Fruit fly (Drosophila melanogaster) whole organism, embryonic: ENCODE measurements around the gene Sam-S.

Source experiments
- B-H2 ChIP-seq: fragments of 200-800 bp; sonication (Bioruptor generic); optimal IDR thresholded peaks from 2 replicates; lab custom pipeline; 2018; ENCODE audit warnings: missing biosample characterization, mild to moderate bottlenecking, missing genetic modification characterization
- CG12391 ChIP-seq: fragments of 200-800 bp; sonication (Bioruptor generic); optimal IDR thresholded peaks from 3 replicates; lab custom pipeline; 2018; ENCODE audit warnings: missing biosample characterization, mild to moderate bottlenecking, missing genetic modification characterization, moderate library complexity
- CG13424 ChIP-seq: fragments of 200-800 bp; sonication (Bioruptor generic); optimal IDR thresholded peaks from 2 replicates; lab custom pipeline; 2019; ENCODE audit warnings: missing biosample characterization, mild to moderate bottlenecking, missing genetic modification characterization, moderate library complexity
- CG13624 ChIP-seq: fragments of 200-800 bp; sonication (Bioruptor generic); optimal IDR thresholded peaks from 2 replicates; lab custom pipeline; 2016; ENCODE audit warnings: missing biosample characterization, missing genetic modification characterization
- CG13775 ChIP-seq: fragments of 200-800 bp; sonication (Bioruptor generic); optimal IDR thresholded peaks from 3 replicates; lab custom pipeline; 2017; ENCODE audit warnings: missing biosample characterization, mild to moderate bottlenecking, missing genetic modification characterization
- CG14441 ChIP-seq: fragments of 200-800 bp; sonication (Bioruptor generic); IDR thresholded peaks from 2 replicates; pipeline ENCODE4 v1.3.6; 2022; ENCODE audit warnings: missing biosample characterization, missing genetic modification characterization
- CG15073 ChIP-seq: fragments of 200-800 bp; sonication (Bioruptor generic); optimal IDR thresholded peaks from 2 replicates; lab custom pipeline; 2016; ENCODE audit warnings: missing biosample characterization, missing genetic modification characterization
- CG15479 ChIP-seq: fragments of 200-800 bp; sonication (Bioruptor generic); optimal IDR thresholded peaks from 3 replicates; lab custom pipeline; 2019; ENCODE audit warnings: missing biosample characterization, mild to moderate bottlenecking, missing genetic modification characterization, moderate library complexity
- CG15514 ChIP-seq: fragments of 200-800 bp; sonication (Bioruptor generic); optimal IDR thresholded peaks from 3 replicates; lab custom pipeline; 2017; ENCODE audit warnings: missing biosample characterization, missing genetic modification characterization, mild to moderate bottlenecking, moderate library complexity, missing genetic modification reagents
- CG17359 ChIP-seq: fragments of 200-800 bp; sonication (Bioruptor generic); optimal IDR thresholded peaks from 3 replicates; lab custom pipeline; 2018; ENCODE audit warnings: missing biosample characterization, mild to moderate bottlenecking, missing genetic modification characterization, moderate library complexity
- CG17612 ChIP-seq: fragments of 200-800 bp; sonication (Bioruptor generic); IDR thresholded peaks from 2 replicates; pipeline ENCODE4 v1.3.6; 2022; ENCODE audit warnings: missing biosample characterization, missing genetic modification characterization
- CG2116 ChIP-seq: fragments of 200-800 bp; sonication (Bioruptor generic); optimal IDR thresholded peaks from 3 replicates; lab custom pipeline; 2018; ENCODE audit warnings: missing biosample characterization, mild to moderate bottlenecking, missing genetic modification characterization
- CG2202 ChIP-seq: fragments of 200-800 bp; sonication (Bioruptor generic); optimal IDR thresholded peaks from 2 replicates; lab custom pipeline; 2018; ENCODE audit warnings: missing biosample characterization, mild to moderate bottlenecking, missing genetic modification characterization
- CG2678 ChIP-seq: fragments of 200-800 bp; sonication (Bioruptor generic); optimal IDR thresholded peaks from 3 replicates; lab custom pipeline; 2019; ENCODE audit warnings: missing biosample characterization, mild to moderate bottlenecking, missing genetic modification characterization, moderate library complexity
- CG33213 ChIP-seq: fragments of 200-800 bp; sonication (Bioruptor generic); optimal IDR thresholded peaks from 3 replicates; lab custom pipeline; 2016; ENCODE audit warnings: missing biosample characterization, missing genetic modification characterization
- CG3726 ChIP-seq: fragments of 200-800 bp; sonication (Bioruptor generic); IDR thresholded peaks from 3 replicates; pipeline ENCODE4, ENCODE4 v1.3.6; 2022; ENCODE audit warnings: missing biosample characterization, missing genetic modification characterization
- CG3838 ChIP-seq: fragments of 200-800 bp; sonication (Bioruptor generic); optimal IDR thresholded peaks from 3 replicates; lab custom pipeline; 2016; ENCODE audit warnings: missing biosample characterization, missing genetic modification characterization
- CG3995 ChIP-seq: fragments of 200-800 bp; sonication (Bioruptor generic); optimal IDR thresholded peaks from 3 replicates; lab custom pipeline; 2016; ENCODE audit warnings: missing biosample characterization, missing genetic modification characterization
- CG6765 ChIP-seq: fragments of 200-800 bp; sonication (Bioruptor generic); optimal IDR thresholded peaks from 3 replicates; lab custom pipeline; 2017; ENCODE audit warnings: missing biosample characterization, mild to moderate bottlenecking, missing genetic modification characterization
- CG7271 ChIP-seq: fragments of 200-800 bp; sonication (Bioruptor generic); optimal IDR thresholded peaks from 2 replicates; lab custom pipeline; 2018; ENCODE audit warnings: missing biosample characterization, mild to moderate bottlenecking, missing genetic modification characterization, moderate library complexity
- CG8388 ChIP-seq: fragments of 200-800 bp; sonication (Bioruptor generic); optimal IDR thresholded peaks from 2 replicates; lab custom pipeline; 2019; ENCODE audit warnings: missing biosample characterization, mild to moderate bottlenecking, missing genetic modification characterization, moderate library complexity
- CG8478 ChIP-seq: fragments of >200 bp; optimal IDR thresholded peaks from 2 replicates; lab custom pipeline; 2018
- CG9797 ChIP-seq: fragments of 200-800 bp; sonication (Bioruptor generic); optimal IDR thresholded peaks from 3 replicates; lab custom pipeline; 2018; ENCODE audit warnings: missing biosample characterization, mild to moderate bottlenecking, missing genetic modification characterization
- CrebB ChIP-seq: fragments of 200-800 bp; sonication (Bioruptor generic); optimal IDR thresholded peaks from 3 replicates; lab custom pipeline; 2018; ENCODE audit warnings: missing biosample characterization, mild to moderate bottlenecking, missing genetic modification characterization
- Gsc ChIP-seq: fragments of 200-800 bp; sonication (Bioruptor generic); IDR thresholded peaks from 2 replicates; pipeline ENCODE4 v1.3.6; 2022; ENCODE audit warnings: missing biosample characterization, missing genetic modification characterization
- HLH3B ChIP-seq: fragments of 200-800 bp; sonication (Bioruptor generic); IDR thresholded peaks from 2 replicates; pipeline ENCODE4 v1.3.6; 2022; ENCODE audit warnings: missing biosample characterization, missing genetic modification characterization
- HmgZ ChIP-seq: fragments of 200-800 bp; sonication (Bioruptor generic); optimal IDR thresholded peaks from 2 replicates; lab custom pipeline; 2018; ENCODE audit warnings: missing biosample characterization, mild to moderate bottlenecking, missing genetic modification characterization
- Hr51 ChIP-seq, 2 experiments: fragments of 200-800 bp; sonication (Bioruptor generic); optimal IDR thresholded peaks; 2 replicates in 1 of 2; 3 replicates in 1 of 2; lab custom pipeline; 2016 to 2018; ENCODE audit warnings: missing biosample characterization in 2 of 2, missing genetic modification characterization in 2 of 2, mild to moderate bottlenecking in 1 of 2, moderate library complexity in 1 of 2
- Lpt ChIP-seq: fragments of >200 bp; optimal IDR thresholded peaks from 2 replicates; lab custom pipeline; 2018; ENCODE audit warnings: missing biosample characterization, missing genetic modification characterization
- Max ChIP-seq: fragments of 200-800 bp; sonication (Bioruptor generic); optimal IDR thresholded peaks from 2 replicates; lab custom pipeline; 2016; ENCODE audit warnings: missing biosample characterization, mild to moderate bottlenecking, missing genetic modification characterization
- Meics ChIP-seq: fragments of 200-800 bp; sonication (Bioruptor generic); optimal IDR thresholded peaks from 2 replicates; lab custom pipeline; 2017; ENCODE audit warnings: missing biosample characterization, mild to moderate bottlenecking, missing genetic modification characterization
- Optix ChIP-seq: fragments of 200-800 bp; sonication (Bioruptor generic); IDR thresholded peaks from 3 replicates; pipeline ENCODE4 v1.3.6; 2022; ENCODE audit warnings: missing biosample characterization, missing genetic modification characterization
- Sry-δ ChIP-seq: fragments of 200-800 bp; sonication (Bioruptor generic); optimal IDR thresholded peaks from 2 replicates; lab custom pipeline; 2016; ENCODE audit warnings: missing biosample characterization, missing genetic modification characterization
- Ssrp ChIP-seq: fragments of 200-800 bp; sonication (Bioruptor generic); optimal IDR thresholded peaks from 2 replicates; lab custom pipeline; 2018; ENCODE audit warnings: missing biosample characterization, mild to moderate bottlenecking, missing genetic modification characterization, moderate library complexity
- cad ChIP-seq: fragments of >200 bp; optimal IDR thresholded peaks from 2 replicates; lab custom pipeline; 2017; ENCODE audit warnings: missing biosample characterization, missing genetic modification characterization
- cato ChIP-seq: fragments of 200-800 bp; sonication (Bioruptor generic); optimal IDR thresholded peaks from 2 replicates; lab custom pipeline; 2016; ENCODE audit warnings: missing biosample characterization, missing genetic modification characterization, borderline replicate concordance
- corto ChIP-seq: fragments of 200-800 bp; sonication (Bioruptor generic); optimal IDR thresholded peaks from 2 replicates; lab custom pipeline; 2016; ENCODE audit warnings: missing biosample characterization, mild to moderate bottlenecking, missing genetic modification characterization, moderate library complexity
- ewg ChIP-seq: fragments of 200-800 bp; sonication (Bioruptor generic); optimal IDR thresholded peaks from 3 replicates; lab custom pipeline; 2017; ENCODE audit warnings: mild to moderate bottlenecking, missing biosample characterization, missing genetic modification reagents, missing genetic modification characterization
- eyg ChIP-seq: fragments of 200-800 bp; sonication (Bioruptor generic); optimal IDR thresholded peaks from 3 replicates; lab custom pipeline; 2016; ENCODE audit warnings: missing biosample characterization, missing genetic modification characterization
- ftz-f1 ChIP-seq: fragments of 200-800 bp; sonication (Bioruptor generic); optimal IDR thresholded peaks from 2 replicates; lab custom pipeline; 2016; ENCODE audit warnings: missing biosample characterization, missing genetic modification characterization
- gro ChIP-seq: fragments of 200-800 bp; sonication (Bioruptor generic); optimal IDR thresholded peaks from 2 replicates; lab custom pipeline; 2016; ENCODE audit warnings: missing biosample characterization, missing genetic modification characterization
- hkb ChIP-seq, 2 experiments: fragments of 200-800 bp in 1 of 2; fragments of >200 bp in 1 of 2; sonication (Bioruptor generic) in 1 of 2; IDR thresholded peaks in 1 of 2; optimal IDR thresholded peaks in 1 of 2; 2 replicates each; pipeline versions ENCODE4 v1.3.6 to Lab custom; 2017 to 2022; ENCODE audit warnings: missing biosample characterization in 1 of 2, missing genetic modification characterization in 1 of 2
- hth ChIP-seq: fragments of >200 bp; optimal IDR thresholded peaks from 2 replicates; lab custom pipeline; 2017; ENCODE audit warnings: inconsistent platforms
- insv ChIP-seq, 2 experiments: fragments of 200-800 bp; sonication (Bioruptor generic); optimal IDR thresholded peaks; 3 replicates each; lab custom pipeline; 2016 to 2018; ENCODE audit warnings: missing biosample characterization in 2 of 2, missing genetic modification characterization in 2 of 2
- pfk ChIP-seq: fragments of 200-800 bp; sonication (Bioruptor generic); optimal IDR thresholded peaks from 2 replicates; lab custom pipeline; 2018; ENCODE audit warnings: missing biosample characterization, mild to moderate bottlenecking, missing genetic modification characterization, moderate library complexity
- trem ChIP-seq: fragments of 200-800 bp; optimal IDR thresholded peaks from 3 replicates; lab custom pipeline; 2019; ENCODE audit warnings: missing biosample characterization, mild to moderate bottlenecking, missing genetic modification characterization, moderate library complexity
- ttk ChIP-seq: fragments of 200-800 bp; sonication (Bioruptor generic); IDR thresholded peaks from 2 replicates; pipeline ENCODE4 v2.1.2; 2022; ENCODE audit warnings: missing biosample characterization, missing genetic modification characterization
- tx ChIP-seq: fragments of 200-800 bp; sonication (Bioruptor generic); optimal IDR thresholded peaks from 2 replicates; lab custom pipeline; 2016; ENCODE audit warnings: missing biosample characterization, missing genetic modification characterization
- usp ChIP-seq: fragments of >200 bp; optimal IDR thresholded peaks from 2 replicates; lab custom pipeline; 2017; ENCODE audit warnings: missing biosample characterization, missing genetic modification characterization
- vnd ChIP-seq: fragments of 200-800 bp; sonication (Bioruptor generic); IDR thresholded peaks from 3 replicates; pipeline ENCODE4 v1.3.6; 2022; ENCODE audit warnings: missing biosample characterization, missing genetic modification characterization; ENCODE audit not compliant: partially characterized antibody

The Sam-S gene

DNA sequence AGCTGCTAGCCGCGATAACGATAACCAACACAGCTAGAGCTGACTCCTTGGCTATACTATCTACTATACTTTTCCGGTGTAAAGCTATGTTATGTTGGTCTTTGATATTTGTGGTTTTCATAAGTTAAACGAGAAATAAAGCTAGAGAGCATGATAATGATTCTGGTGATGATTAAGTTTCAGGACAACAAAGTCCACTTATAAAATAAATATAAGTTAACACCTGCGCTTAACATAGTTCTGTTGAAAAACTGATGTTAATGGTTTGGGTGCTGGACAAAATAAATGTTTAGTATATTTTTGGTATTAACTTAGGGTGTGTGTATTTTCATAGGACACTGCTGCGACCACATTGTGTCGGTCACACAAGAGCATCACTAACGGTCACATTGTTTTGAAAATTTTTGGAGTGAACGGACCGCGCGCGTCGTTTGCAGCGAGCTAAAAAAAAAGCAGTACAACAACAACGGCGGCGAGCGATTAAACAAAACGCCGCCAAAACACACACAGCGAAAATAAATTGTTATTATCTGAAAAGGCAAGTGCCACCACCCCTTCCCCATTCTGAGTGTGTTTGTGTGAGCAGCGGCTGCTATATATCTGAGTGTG, 52.0 kb downstream of the Sam-S start, which contains the start of the genes CG33635 and spen (continued):
- TF ChIP-seq vnd, result no peak
- TF ChIP-seq Optix, result no peak
- peak; percentile 56 for TF ChIP-seq B-H2 (GFP tag; lab: Kevin White, UChicago)
- TF ChIP-seq ttk (GFP tag; lab: Robert Waterston, UW), result no peak
- TF ChIP-seq CG14441 (GFP tag; lab: Robert Waterston, UW), result no peak
- peak; percentile 76 for TF ChIP-seq CG15514 (GFP tag; lab: Kevin White, UChicago)
- TF ChIP-seq usp, result no peak
- peak; percentile 22 for TF ChIP-seq Meics (GFP tag; lab: Kevin White, UChicago)
- TF ChIP-seq HmgZ (tag; lab: Kevin White, UChicago), result peak; percentile 70
- TF ChIP-seq CG3838 (GFP tag; lab: Kevin White, UChicago), result no peak
- TF ChIP-seq CG7271 (tag; lab: Kevin White, UChicago), result peak; percentile 74
- peak; percentile 51 for TF ChIP-seq Sry-δ (GFP tag; lab: Kevin White, UChicago)
- peak; percentile 82 for TF ChIP-seq trem (tag; lab: Kevin White, UChicago)
- TF ChIP-seq hth, result no peak
- TF ChIP-seq hkb (optimal IDR thresholded peaks at IDR 0.05; lab: Kevin White, UChicago), result no peak
- TF ChIP-seq hkb (GFP tag; IDR thresholded peaks at IDR 0.05; lab: Robert Waterston, UW), result no peak
- peak; percentile 63 for TF ChIP-seq CG2116 (GFP tag; lab: Kevin White, UChicago)
- peak; percentile 29 for TF ChIP-seq CG2202 (tag; lab: Kevin White, UChicago)
- peak in 1 of 2 experiments; percentile 23 for TF ChIP-seq Hr51 (GFP tag; optimal IDR thresholded peaks at IDR 0.05; lab: Kevin White, UChicago)
- peak; percentile 57 for TF ChIP-seq CG12391
- TF ChIP-seq Lpt (GFP tag; lab: Kevin White, UChicago), result no peak
- TF ChIP-seq eyg (GFP tag; lab: Kevin White, UChicago), result peak; percentile 25
- TF ChIP-seq insv (GFP tag; optimal IDR thresholded peaks at IDR 0.05; lab: Kevin White, UChicago), result peak in 1 of 2 experiments; percentile 48
- no peak for TF ChIP-seq Gsc (GFP tag; lab: Robert Waterston, UW)
- peak; percentile 36 for TF ChIP-seq Max
- peak; percentile 58 for TF ChIP-seq CrebB (tag; lab: Kevin White, UChicago)
- peak; percentile 51 for TF ChIP-seq pfk (GFP tag; lab: Kevin White, UChicago)
- no peak for TF ChIP-seq CG8388 (GFP tag; lab: Kevin White, UChicago)
- TF ChIP-seq gro (GFP tag; lab: Kevin White, UChicago), result peak; percentile 28
- TF ChIP-seq CG13424, result peak; percentile 9
- TF ChIP-seq cad (GFP tag; lab: Kevin White, UChicago), result no peak
- TF ChIP-seq corto, result peak; percentile 49
- peak; percentile 41 for TF ChIP-seq ewg (GFP tag; lab: Kevin White, UChicago)
- peak; percentile 42 for TF ChIP-seq ftz-f1 (GFP tag; lab: Kevin White, UChicago)
- no peak for TF ChIP-seq tx (GFP tag; lab: Kevin White, UChicago)
- peak; percentile 30 for TF ChIP-seq CG13775 (GFP tag; lab: Kevin White, UChicago)
- peak; percentile 65 for TF ChIP-seq CG33213 (GFP tag; lab: Kevin White, UChicago)
- TF ChIP-seq CG3995 (GFP tag; lab: Kevin White, UChicago), result no peak
- peak; percentile 96 for TF ChIP-seq CG9797
- peak; percentile 17 for TF ChIP-seq CG13624 (GFP tag; lab: Kevin White, UChicago)
- TF ChIP-seq CG8478 (lab: Kevin White, UChicago), result no peak
- peak; percentile 60 for TF ChIP-seq CG6765 (GFP tag; lab: Kevin White, UChicago)
- TF ChIP-seq CG17359 (tag; lab: Kevin White, UChicago), result peak; percentile 44
- no peak for TF ChIP-seq CG17612 (GFP tag; lab: Robert Waterston, UW)
- no peak for TF ChIP-seq CG3726 (GFP tag; lab: Robert Waterston, UW)
- TF ChIP-seq CG2678 (tag; lab: Kevin White, UChicago), result peak; percentile 40
- TF ChIP-seq CG15479 (GFP tag; lab: Kevin White, UChicago), result no peak
- no peak for TF ChIP-seq HLH3B (GFP tag; lab: Robert Waterston, UW)
- no peak for TF ChIP-seq Ssrp (tag; lab: Kevin White, UChicago)
- no peak for TF ChIP-seq cato (GFP tag; lab: Kevin White, UChicago)
- no peak for TF ChIP-seq CG15073
